Fruit fly (Drosophila melanogaster) whole organism, embryonic: ENCODE data around the gene Pex3.

Source experiments
- Awh ChIP-seq: fragments of 200-800 bp; sonication (Bioruptor generic); IDR thresholded peaks from 2 replicates; pipeline ENCODE4, ENCODE4 v1.3.6; 2022; ENCODE audit warnings: missing biosample characterization, missing genetic modification characterization
- CG10462 ChIP-seq: fragments of 200-800 bp; sonication (Bioruptor generic); optimal IDR thresholded peaks from 2 replicates; lab custom pipeline; 2016; ENCODE audit warnings: missing biosample characterization, missing genetic modification characterization
- CG11696 ChIP-seq: fragments of 200-800 bp; sonication (Bioruptor generic); IDR thresholded peaks from 2 replicates; pipeline ENCODE4 v1.3.6; 2022; ENCODE audit warnings: missing biosample characterization, missing genetic modification characterization
- CG12744 ChIP-seq: fragments of 200-800 bp; sonication (Bioruptor generic); optimal IDR thresholded peaks from 2 replicates; lab custom pipeline; 2016; ENCODE audit warnings: missing biosample characterization, missing genetic modification characterization
- CG15269 ChIP-seq: fragments of 200-800 bp; sonication (Bioruptor generic); optimal IDR thresholded peaks from 2 replicates; lab custom pipeline; 2018; ENCODE audit warnings: missing biosample characterization, mild to moderate bottlenecking, missing genetic modification characterization, moderate library complexity
- CG1603 ChIP-seq: fragments of 200-800 bp; sonication (Bioruptor generic); optimal IDR thresholded peaks from 2 replicates; lab custom pipeline; 2019; ENCODE audit warnings: missing biosample characterization, mild to moderate bottlenecking, missing genetic modification characterization, moderate library complexity
- CG17912 ChIP-seq: fragments of 200-800 bp; sonication (Bioruptor generic); optimal IDR thresholded peaks from 2 replicates; lab custom pipeline; 2018; ENCODE audit warnings: missing biosample characterization, mild to moderate bottlenecking, missing genetic modification characterization
- CG2202 ChIP-seq: fragments of 200-800 bp; sonication (Bioruptor generic); optimal IDR thresholded peaks from 2 replicates; lab custom pipeline; 2018; ENCODE audit warnings: missing biosample characterization, mild to moderate bottlenecking, missing genetic modification characterization
- CG31441 ChIP-seq: fragments of 200-800 bp; sonication (Bioruptor generic); IDR thresholded peaks from 2 replicates; pipeline ENCODE4 v1.3.6; 2022; ENCODE audit warnings: missing biosample characterization, missing genetic modification characterization
- CG4282 ChIP-seq: fragments of 200-800 bp; sonication (Bioruptor generic); optimal IDR thresholded peaks from 2 replicates; lab custom pipeline; 2016; ENCODE audit warnings: missing biosample characterization, missing genetic modification characterization
- CG4730 ChIP-seq: fragments of 200-800 bp; sonication (Bioruptor generic); IDR thresholded peaks from 2 replicates; pipeline ENCODE4 v1.3.6; 2022; ENCODE audit warnings: missing biosample characterization, missing genetic modification characterization
- CG4820 ChIP-seq: fragments of 200-800 bp; sonication (Bioruptor generic); optimal IDR thresholded peaks from 3 replicates; lab custom pipeline; 2016; ENCODE audit warnings: missing biosample characterization, missing genetic modification characterization
- CG5245 ChIP-seq: fragments of 200-800 bp; sonication (Bioruptor generic); optimal IDR thresholded peaks from 3 replicates; lab custom pipeline; 2016; ENCODE audit warnings: missing biosample characterization, missing genetic modification characterization
- CG6683 ChIP-seq: fragments of 200-800 bp; sonication (Bioruptor generic); optimal IDR thresholded peaks from 2 replicates; lab custom pipeline; 2017; ENCODE audit warnings: missing biosample characterization, mild to moderate bottlenecking, missing genetic modification characterization, missing genetic modification reagents
- CG6765 ChIP-seq: fragments of 200-800 bp; sonication (Bioruptor generic); optimal IDR thresholded peaks from 3 replicates; lab custom pipeline; 2017; ENCODE audit warnings: missing biosample characterization, mild to moderate bottlenecking, missing genetic modification characterization
- CG7271 ChIP-seq: fragments of 200-800 bp; sonication (Bioruptor generic); optimal IDR thresholded peaks from 2 replicates; lab custom pipeline; 2018; ENCODE audit warnings: missing biosample characterization, mild to moderate bottlenecking, missing genetic modification characterization, moderate library complexity
- CG8089 ChIP-seq: fragments of 200-800 bp; sonication (Bioruptor generic); optimal IDR thresholded peaks from 3 replicates; lab custom pipeline; 2016; ENCODE audit warnings: missing biosample characterization, missing genetic modification characterization
- CG8765 ChIP-seq: fragments of 200-800 bp; sonication (Bioruptor generic); IDR thresholded peaks from 2 replicates; pipeline ENCODE4 v1.3.6; 2022; ENCODE audit warnings: missing biosample characterization, missing genetic modification characterization
- CTCF ChIP-seq: fragments of 200-800 bp; sonication (Bioruptor generic); optimal IDR thresholded peaks from 2 replicates; lab custom pipeline; 2017; ENCODE audit warnings: missing biosample characterization, mild to moderate bottlenecking, missing genetic modification characterization, moderate library complexity
- Dref ChIP-seq: fragments of 200-800 bp; sonication (Bioruptor generic); IDR thresholded peaks from 2 replicates; pipeline ENCODE4 v1.3.6; 2022; ENCODE audit warnings: missing biosample characterization, missing genetic modification characterization
- Eip74EF ChIP-seq, 2 experiments: fragments of 200-800 bp in 1 of 2; fragments of >200 bp in 1 of 2; sonication (Bioruptor generic) in 1 of 2; optimal IDR thresholded peaks; 2 replicates each; lab custom pipeline; 2017 to 2019; ENCODE audit warnings: missing biosample characterization in 2 of 2, missing genetic modification characterization in 2 of 2, mild to moderate bottlenecking in 1 of 2, moderate library complexity in 1 of 2
- Ets65A ChIP-seq: fragments of 200-800 bp; sonication (Bioruptor generic); peaks from one replicate; lab custom pipeline; 2016; ENCODE audit warnings: missing biosample characterization, missing genetic modification characterization
- Fer1 ChIP-seq: fragments of 200-800 bp; sonication (Bioruptor generic); optimal IDR thresholded peaks from 2 replicates; lab custom pipeline; 2017; ENCODE audit warnings: missing biosample characterization, mild to moderate bottlenecking, missing genetic modification characterization
- H2.0 ChIP-seq: fragments of 200-800 bp; sonication (Bioruptor generic); IDR thresholded peaks from 2 replicates; pipeline ENCODE4 v1.3.6; 2022; ENCODE audit warnings: missing biosample characterization, missing genetic modification characterization
- Lpt ChIP-seq: fragments of >200 bp; optimal IDR thresholded peaks from 2 replicates; lab custom pipeline; 2018; ENCODE audit warnings: missing biosample characterization, missing genetic modification characterization
- NFAT ChIP-seq: fragments of 200-800 bp; sonication (Bioruptor generic); IDR thresholded peaks from 2 replicates; pipeline ENCODE4 v1.3.6; 2022; ENCODE audit warnings: missing biosample characterization, missing genetic modification characterization
- NK7.1 ChIP-seq: fragments of 200-800 bp; sonication (Bioruptor generic); optimal IDR thresholded peaks from 3 replicates; lab custom pipeline; 2016; ENCODE audit warnings: missing biosample characterization, missing genetic modification characterization
- Optix ChIP-seq: fragments of 200-800 bp; sonication (Bioruptor generic); IDR thresholded peaks from 3 replicates; pipeline ENCODE4 v1.3.6; 2022; ENCODE audit warnings: missing biosample characterization, missing genetic modification characterization
- Poxn ChIP-seq: fragments of 200-800 bp; sonication (Bioruptor generic); IDR thresholded peaks from 2 replicates; pipeline ENCODE4 v1.3.6; 2022; ENCODE audit warnings: missing biosample characterization, missing genetic modification characterization
- Sry-β ChIP-seq: fragments of 200-800 bp; sonication (Bioruptor generic); optimal IDR thresholded peaks from 2 replicates; lab custom pipeline; 2018; ENCODE audit warnings: missing biosample characterization, mild to moderate bottlenecking, missing genetic modification characterization, moderate library complexity
- Xbp1 ChIP-seq: fragments of 200-800 bp; sonication (Bioruptor generic); optimal IDR thresholded peaks from 3 replicates; lab custom pipeline; 2016; ENCODE audit warnings: missing biosample characterization, mild to moderate bottlenecking, missing genetic modification characterization
- Xrp1 ChIP-seq: fragments of 200-800 bp; sonication (Bioruptor generic); IDR thresholded peaks from 2 replicates; pipeline ENCODE4 v1.3.6; 2022; ENCODE audit warnings: missing biosample characterization, missing genetic modification characterization
- YL-1 ChIP-seq: fragments of 200-800 bp; sonication (Bioruptor generic); optimal IDR thresholded peaks from 3 replicates; lab custom pipeline; 2017; ENCODE audit warnings: missing biosample characterization, mild to moderate bottlenecking, missing genetic modification characterization
- caup ChIP-seq: fragments of 200-800 bp; sonication (Bioruptor generic); optimal IDR thresholded peaks from 3 replicates; lab custom pipeline; 2017; ENCODE audit warnings: missing biosample characterization, mild to moderate bottlenecking, missing genetic modification characterization, moderate library complexity; ENCODE audit not compliant: severe bottlenecking
- croc ChIP-seq: fragments of 200-800 bp; sonication (Bioruptor generic); conservative IDR thresholded peaks from 3 replicates; pipeline ENCODE4 v1.3.6; 2022; ENCODE audit warnings: missing biosample characterization, missing genetic modification characterization
- dmrt99B ChIP-seq: fragments of 200-800 bp; sonication (Bioruptor generic); optimal IDR thresholded peaks from 2 replicates; lab custom pipeline; 2018; ENCODE audit warnings: missing biosample characterization, mild to moderate bottlenecking, missing genetic modification characterization, moderate library complexity
- dpn ChIP-seq, 2 experiments: fragments of 200-800 bp; sonication (Bioruptor generic); optimal IDR thresholded peaks; 3 replicates each; lab custom pipeline; 2016; ENCODE audit warnings: missing biosample characterization in 2 of 2, missing genetic modification characterization in 2 of 2
- esg ChIP-seq: fragments of 200-800 bp; sonication (Bioruptor generic); conservative IDR thresholded peaks from 2 replicates; pipeline ENCODE4 v1.3.6; 2022; ENCODE audit warnings: missing biosample characterization, missing genetic modification characterization
- fd3F ChIP-seq: fragments of 200-800 bp; sonication (Bioruptor generic); optimal IDR thresholded peaks from 2 replicates; lab custom pipeline; 2018; ENCODE audit warnings: missing biosample characterization, mild to moderate bottlenecking, missing genetic modification characterization, moderate library complexity
- gem ChIP-seq: fragments of 200-800 bp; sonication (Bioruptor generic); optimal IDR thresholded peaks from 2 replicates; lab custom pipeline; 2019; ENCODE audit warnings: missing biosample characterization, mild to moderate bottlenecking, missing genetic modification characterization, moderate library complexity
- gfzf ChIP-seq: fragments of 200-800 bp; sonication (Bioruptor generic); optimal IDR thresholded peaks from 2 replicates; lab custom pipeline; 2016; ENCODE audit warnings: missing biosample characterization, mild to moderate bottlenecking, missing genetic modification characterization, moderate library complexity
- grau ChIP-seq: fragments of 200-800 bp; optimal IDR thresholded peaks from 3 replicates; lab custom pipeline; 2019; ENCODE audit warnings: missing biosample characterization, mild to moderate bottlenecking, missing genetic modification characterization, moderate library complexity
- ham ChIP-seq: fragments of 200-800 bp; sonication (Bioruptor generic); IDR thresholded peaks from 2 replicates; pipeline ENCODE4 v1.3.6; 2022; ENCODE audit warnings: missing biosample characterization, missing genetic modification characterization
- hkb ChIP-seq, 2 experiments: fragments of 200-800 bp in 1 of 2; fragments of >200 bp in 1 of 2; sonication (Bioruptor generic) in 1 of 2; IDR thresholded peaks in 1 of 2; optimal IDR thresholded peaks in 1 of 2; 2 replicates each; pipeline versions ENCODE4 v1.3.6 to Lab custom; 2017 to 2022; ENCODE audit warnings: missing biosample characterization in 1 of 2, missing genetic modification characterization in 1 of 2
- nerfin-1 ChIP-seq: fragments of 200-800 bp; sonication (Bioruptor generic); optimal IDR thresholded peaks from 3 replicates; lab custom pipeline; 2019; ENCODE audit warnings: missing biosample characterization, mild to moderate bottlenecking, missing genetic modification characterization, moderate library complexity
- pita ChIP-seq: fragments of 200-800 bp; sonication (Bioruptor generic); optimal IDR thresholded peaks from 2 replicates; lab custom pipeline; 2017; ENCODE audit warnings: missing biosample characterization, mild to moderate bottlenecking, missing genetic modification characterization
- salm ChIP-seq: fragments of 200-800 bp; sonication (Bioruptor generic); optimal IDR thresholded peaks from 2 replicates; lab custom pipeline; 2018; ENCODE audit warnings: missing biosample characterization, mild to moderate bottlenecking, missing genetic modification characterization
- sisA ChIP-seq: fragments of 200-800 bp; sonication (Bioruptor generic); IDR thresholded peaks from 2 replicates; pipeline ENCODE4 v1.3.6; 2022; ENCODE audit warnings: missing biosample characterization, missing genetic modification characterization
- slp2 ChIP-seq: fragments of 200-800 bp; sonication (Bioruptor generic); optimal IDR thresholded peaks from 2 replicates; lab custom pipeline; 2016; ENCODE audit warnings: missing biosample characterization, missing genetic modification characterization
- tap ChIP-seq: fragments of 200-800 bp; optimal IDR thresholded peaks from 3 replicates; lab custom pipeline; 2019; ENCODE audit warnings: missing biosample characterization, mild to moderate bottlenecking, missing genetic modification characterization, moderate library complexity
- tx ChIP-seq: fragments of 200-800 bp; sonication (Bioruptor generic); optimal IDR thresholded peaks from 2 replicates; lab custom pipeline; 2016; ENCODE audit warnings: missing biosample characterization, missing genetic modification characterization
- yki ChIP-seq: fragments of >200 bp; optimal IDR thresholded peaks from 3 replicates; lab custom pipeline; 2018

Pex3 gene

DNA sequence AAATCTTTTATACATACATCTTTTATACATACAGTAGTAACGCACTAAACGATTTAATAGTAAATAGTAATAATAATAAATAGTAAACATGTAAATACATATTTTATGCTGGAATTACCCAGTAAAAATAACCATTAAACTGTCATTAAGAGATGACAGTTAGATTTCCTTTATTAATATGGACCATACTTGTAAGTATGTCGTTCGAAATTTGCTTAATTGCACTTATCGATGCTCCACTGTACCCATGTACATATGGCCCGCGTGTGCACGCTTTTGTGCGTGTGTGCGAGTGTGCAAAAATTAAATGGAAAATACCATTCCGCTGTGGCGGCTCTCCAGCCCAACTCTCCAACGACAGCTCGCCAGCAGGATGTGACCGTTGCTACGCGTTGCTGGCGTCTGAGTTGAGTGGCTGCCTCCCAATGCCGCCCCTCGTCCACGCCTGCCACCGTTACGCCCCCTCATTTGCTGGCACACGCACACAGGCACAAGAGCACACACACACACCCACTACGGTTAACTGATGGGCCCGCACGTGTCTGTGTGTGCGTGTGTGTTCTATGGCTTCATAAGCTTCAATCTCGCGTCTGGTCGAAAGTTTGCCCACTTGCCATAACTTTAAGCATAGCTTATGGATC, 41.4 kb upstream of the Pex3 start (continued):
- no peak for TF ChIP-seq fd3F (GFP tag; lab: Kevin White, UChicago)
- no peak for TF ChIP-seq NK7.1 (GFP tag; lab: Kevin White, UChicago)
- no peak for TF ChIP-seq Optix
- no peak for TF ChIP-seq H2.0
- no peak for TF ChIP-seq CG7271 (tag; lab: Kevin White, UChicago)
- TF ChIP-seq Lpt: no peak
- no peak for TF ChIP-seq hkb (optimal IDR thresholded peaks at IDR 0.05; lab: Kevin White, UChicago)
- TF ChIP-seq hkb (GFP tag; IDR thresholded peaks at IDR 0.05; lab: Robert Waterston, UW): 0 out of 2 replicates have a peak, but pooled peaks have one; percentile 8
- TF ChIP-seq Poxn: no peak
- no peak for TF ChIP-seq CG1603 (tag; lab: Kevin White, UChicago)
- TF ChIP-seq CG4730 (GFP tag; lab: Robert Waterston, UW): no peak
- TF ChIP-seq tap: no peak
- no peak for TF ChIP-seq Dref (GFP tag; lab: Robert Waterston, UW)
- TF ChIP-seq nerfin-1: no peak
- no peak for TF ChIP-seq CG31441 (GFP tag; lab: Robert Waterston, UW)
- no peak for TF ChIP-seq CG6683
- TF ChIP-seq Fer1 (GFP tag; lab: Kevin White, UChicago): no peak
- TF ChIP-seq salm (tag; lab: Kevin White, UChicago): no peak
- TF ChIP-seq NFAT (GFP tag; lab: Robert Waterston, UW): no peak
- TF ChIP-seq slp2: no peak
- no peak for TF ChIP-seq Ets65A
- peak; percentile 30 for TF ChIP-seq gem (tag; lab: Kevin White, UChicago)
- TF ChIP-seq YL-1 (GFP tag; lab: Kevin White, UChicago): no peak
- TF ChIP-seq CG15269 (tag; lab: Kevin White, UChicago): no peak
- TF ChIP-seq dpn (GFP tag; optimal IDR thresholded peaks at IDR 0.05; lab: Kevin White, UChicago): no peak
- TF ChIP-seq croc (GFP tag; lab: Robert Waterston, UW): no peak
- no peak for TF ChIP-seq CG6765
- TF ChIP-seq Xbp1 (GFP tag; lab: Kevin White, UChicago): peak; percentile 9
- no peak for TF ChIP-seq tx
- TF ChIP-seq esg (GFP tag; lab: Robert Waterston, UW): no peak
- no peak for TF ChIP-seq Awh (GFP tag; lab: Robert Waterston, UW)
- TF ChIP-seq CG17912: no peak
- TF ChIP-seq CG5245: no peak
- TF ChIP-seq CG8089 (GFP tag; lab: Kevin White, UChicago): no peak
- TF ChIP-seq pita (GFP tag; lab: Kevin White, UChicago): no peak
- TF ChIP-seq yki: no peak
- TF ChIP-seq CG4282 (GFP tag; lab: Kevin White, UChicago): no peak
- TF ChIP-seq Sry-β (GFP tag; lab: Kevin White, UChicago): no peak
- no peak for TF ChIP-seq CG10462 (GFP tag; lab: Kevin White, UChicago)
- TF ChIP-seq CG11696 (GFP tag; lab: Robert Waterston, UW): no peak
- TF ChIP-seq CG12744 (GFP tag; lab: Kevin White, UChicago): no peak
- no peak for TF ChIP-seq ham (GFP tag; lab: Robert Waterston, UW)
- no peak; the same call in 1 of the 2 replicates for TF ChIP-seq sisA (GFP tag; lab: Robert Waterston, UW)
- no peak for TF ChIP-seq CTCF
- TF ChIP-seq Eip74EF (GFP tag; optimal IDR thresholded peaks at IDR 0.05; lab: Kevin White, UChicago): no peak
- TF ChIP-seq caup (GFP tag; lab: Kevin White, UChicago): no peak
- peak; percentile 78 for TF ChIP-seq grau
- no peak for TF ChIP-seq gfzf (GFP tag; lab: Kevin White, UChicago)
- TF ChIP-seq dmrt99B (tag; lab: Kevin White, UChicago): peak; percentile 26
- TF ChIP-seq Xrp1: no peak
- no peak for TF ChIP-seq CG8765 (GFP tag; lab: Robert Waterston, UW)
- TF ChIP-seq CG4820 (GFP tag; lab: Kevin White, UChicago): no peak
- no peak for TF ChIP-seq CG2202 (tag; lab: Kevin White, UChicago)
